Worm (Caenorhabditis elegans) whole organism, L1 larva: ENCODE results near the gene C25A8.5.

Source experiments
- aly-2 ChIP-seq: fragments of 150-350 bp; optimal IDR thresholded peaks from 2 replicates; lab custom pipeline; 2014; ENCODE audit warnings: missing biosample characterization, missing genetic modification characterization
- blmp-1 ChIP-seq: fragments of 150-350 bp; optimal IDR thresholded peaks from 2 replicates; lab custom pipeline; 2014; ENCODE audit warnings: missing biosample characterization, missing genetic modification characterization
- ceh-82 ChIP-seq, 3 experiments: fragments of 150-350 bp in 1 of 3; sonication (generic microtip) in 2 of 3; optimal IDR thresholded peaks; 2 replicates each; lab custom pipeline; 2014 to 2017; ENCODE audit warnings: missing biosample characterization in 3 of 3, missing genetic modification characterization in 3 of 3
- elt-2 ChIP-seq: sonication (generic microtip); optimal IDR thresholded peaks from 2 replicates; lab custom pipeline; 2016; ENCODE audit warnings: missing genetic modification characterization, mild to moderate bottlenecking, inconsistent platforms, missing compliant biosample characterization, missing genetic modification reagents
- isw-1 ChIP-seq: fragments of 200-800 bp; sonication (Bioruptor generic); IDR thresholded peaks from 2 replicates; pipeline ENCODE4 v1.3.6; 2022; ENCODE audit warnings: missing genetic modification characterization, missing compliant biosample characterization
- lir-3 ChIP-seq: sonication (generic microtip); optimal IDR thresholded peaks from 2 replicates; lab custom pipeline; 2016; ENCODE audit warnings: mild to moderate bottlenecking, missing genetic modification characterization, moderate library complexity, missing compliant biosample characterization; ENCODE audit not compliant: poor library complexity
- nhr-11 ChIP-seq: fragments of 150-350 bp; optimal IDR thresholded peaks from 2 replicates; lab custom pipeline; 2014; ENCODE audit warnings: missing biosample characterization, missing genetic modification characterization
- nhr-237 ChIP-seq: fragments of 150-350 bp; optimal IDR thresholded peaks from 2 replicates; lab custom pipeline; 2014; ENCODE audit warnings: missing biosample characterization, missing genetic modification characterization
- pqm-1 ChIP-seq: sonication (generic microtip); optimal IDR thresholded peaks from 3 replicates; lab custom pipeline; 2017; ENCODE audit warnings: missing biosample characterization, missing genetic modification characterization
- skn-1 ChIP-seq: fragments of 150-350 bp; optimal IDR thresholded peaks from 2 replicates; lab custom pipeline; 2014; ENCODE audit warnings: missing biosample characterization, missing genetic modification characterization
- snpc-4 ChIP-seq: fragments of 150-350 bp; optimal IDR thresholded peaks from 2 replicates; lab custom pipeline; 2014; ENCODE audit warnings: missing biosample characterization, missing genetic modification characterization
- sptf-1 ChIP-seq: fragments of 150-350 bp; optimal IDR thresholded peaks from 2 replicates; lab custom pipeline; 2014; ENCODE audit warnings: missing biosample characterization, missing genetic modification characterization
- vab-15 ChIP-seq: sonication (generic microtip); optimal IDR thresholded peaks from 2 replicates; lab custom pipeline; 2017; ENCODE audit warnings: missing genotype, mild to moderate bottlenecking, missing genetic modification characterization, missing compliant biosample characterization

- no peak for TF ChIP-seq snpc-4 (tag; lab: Kevin White, UChicago)
- TF ChIP-seq elt-2 (tag; lab: Kevin White, UChicago) = no peak
- no peak for TF ChIP-seq pqm-1 (tag; lab: Kevin White, UChicago)
- no peak for TF ChIP-seq nhr-237
- TF ChIP-seq nhr-11 (tag; lab: Kevin White, UChicago) = no peak
- TF ChIP-seq aly-2 (tag; lab: Kevin White, UChicago) = no peak
- no peak for TF ChIP-seq skn-1
- TF ChIP-seq sptf-1 (tag; lab: Kevin White, UChicago) = no peak
- no peak for TF ChIP-seq blmp-1 (tag; lab: Kevin White, UChicago)
- no peak for TF ChIP-seq ceh-82 (tag; optimal IDR thresholded peaks at IDR 0.05; lab: Kevin White, UChicago)
- TF ChIP-seq vab-15 (tag; lab: Kevin White, UChicago) = no peak
- TF ChIP-seq isw-1 (GFP tag; lab: Robert Waterston, UW) = no peak
- no peak for TF ChIP-seq lir-3 (tag; lab: Kevin White, UChicago)
Observed at ce11 chrIV:7023858-7024257, 24.6 kb downstream of the C25A8.5 start, which contains the start of gene adah-1.
